Fruit fly (Drosophila melanogaster): Measurements from ENCODE around the gene Dna2.

DNA sequence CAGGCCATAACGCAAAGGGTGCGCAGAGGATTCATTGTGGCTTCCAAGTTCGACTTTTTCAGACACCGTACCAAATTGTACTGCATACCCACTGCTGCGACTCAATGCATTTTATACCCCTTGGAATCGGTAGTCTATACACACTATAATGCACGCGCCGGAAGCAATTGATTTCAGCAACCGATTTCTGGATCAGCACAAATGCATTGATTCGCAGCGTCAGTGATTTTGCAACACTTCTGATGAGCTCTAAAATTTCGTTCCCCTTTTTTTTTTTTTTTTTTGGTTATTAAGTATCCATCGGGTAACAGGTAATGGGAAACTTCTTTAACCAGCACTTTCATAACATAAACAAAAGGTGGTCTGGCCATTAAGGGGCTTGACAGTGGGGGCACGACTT lies 42.3 kb downstream of the Dna2 start, which contains the start of gene Yp2:
- TF ChIP-seq Mio (GFP tag; optimal IDR thresholded peaks at IDR 0.05) = no peak
- TF ChIP-seq Dfd (GFP tag; optimal IDR thresholded peaks at IDR 0.05) = no peak
- TF ChIP-seq br (GFP tag; optimal IDR thresholded peaks at IDR 0.05) = no peak
- TF ChIP-seq Abd-B (GFP tag; optimal IDR thresholded peaks at IDR 0.05) = no peak
- no peak for TF ChIP-seq lola (GFP tag; optimal IDR thresholded peaks at IDR 0.05)
- TF ChIP-seq CrebA (GFP tag; optimal IDR thresholded peaks at IDR 0.05; ENCODE audit: borderline replicate concordance) = no peak
- no peak for TF ChIP-seq CG9705 (GFP tag; optimal IDR thresholded peaks at IDR 0.05)
- no peak for TF ChIP-seq CG32264 (GFP tag; optimal IDR thresholded peaks at IDR 0.05)
- no peak for TF ChIP-seq Hnf4 (GFP tag; optimal IDR thresholded peaks at IDR 0.05)
- TF ChIP-seq Sp1 (GFP tag; optimal IDR thresholded peaks at IDR 0.05) = no peak
- no peak for TF ChIP-seq psq (GFP tag; optimal IDR thresholded peaks at IDR 0.05)
- TF ChIP-seq foxo (GFP tag; optimal IDR thresholded peaks at IDR 0.05) = no peak
